Worm (Caenorhabditis elegans): ENCODE data around the gene AH10.2.

DNA sequence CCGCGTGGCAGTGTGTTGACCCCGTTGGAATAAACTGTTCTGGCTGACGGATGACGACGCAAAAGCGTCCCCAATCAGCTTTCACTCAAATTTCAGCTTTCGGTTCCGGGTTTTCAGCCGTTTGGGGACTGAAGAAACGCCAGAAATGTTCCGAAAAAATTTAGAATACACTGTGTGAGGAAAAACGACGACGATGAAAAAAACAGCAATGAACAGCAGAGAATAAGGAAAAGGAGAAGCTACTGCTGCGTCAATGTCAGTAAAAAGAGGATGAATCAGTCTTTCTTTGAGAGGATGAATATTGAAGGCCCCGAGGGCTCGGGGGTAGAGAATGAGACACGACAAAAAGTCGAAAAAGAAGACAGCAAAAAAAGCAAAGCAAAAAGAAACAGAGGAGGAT, 27.7 kb upstream of the AH10.2 start:
- no peak for TF ChIP-seq lsl-1 (GFP tag; optimal IDR thresholded peaks at IDR 0.05)
- no peak for TF ChIP-seq pha-4 (tag; optimal IDR thresholded peaks at IDR 0.05)
- no peak for TF ChIP-seq sea-2 (GFP tag; IDR thresholded peaks at IDR 0.05)
- TF ChIP-seq hlh-26 (GFP tag; conservative IDR thresholded peaks at IDR 0.05) = no peak
- no peak for TF ChIP-seq egl-44 (GFP tag; IDR thresholded peaks at IDR 0.05)
- TF ChIP-seq lin-40 (tag; optimal IDR thresholded peaks at IDR 0.05) = no peak
- TF ChIP-seq somi-1 (GFP tag; optimal IDR thresholded peaks at IDR 0.05) = no peak
- no peak for TF ChIP-seq nhr-120 (GFP tag; IDR thresholded peaks at IDR 0.05)
- TF ChIP-seq hsf-1 (GFP tag; IDR thresholded peaks at IDR 0.05) = no peak
- no peak for TF ChIP-seq rec-8 (tag; optimal IDR thresholded peaks at IDR 0.05)
- no peak for TF ChIP-seq lin-26 (GFP tag; IDR thresholded peaks at IDR 0.05)
- TF ChIP-seq cebp-1 (GFP tag; IDR thresholded peaks at IDR 0.05) = no peak
- TF ChIP-seq cebp-1 (tag; optimal IDR thresholded peaks at IDR 0.05) = no peak
- TF ChIP-seq snpc-4 (GFP tag; optimal IDR thresholded peaks at IDR 0.05) = no peak
- TF ChIP-seq snpc-4 (tag; optimal IDR thresholded peaks at IDR 0.05) = no peak
- no peak for TF ChIP-seq mcd-1 (GFP tag; IDR thresholded peaks at IDR 0.05)
